Comparison of ENCODE assay signal across 1 fruit fly cellular context in the genomic region with DNA sequence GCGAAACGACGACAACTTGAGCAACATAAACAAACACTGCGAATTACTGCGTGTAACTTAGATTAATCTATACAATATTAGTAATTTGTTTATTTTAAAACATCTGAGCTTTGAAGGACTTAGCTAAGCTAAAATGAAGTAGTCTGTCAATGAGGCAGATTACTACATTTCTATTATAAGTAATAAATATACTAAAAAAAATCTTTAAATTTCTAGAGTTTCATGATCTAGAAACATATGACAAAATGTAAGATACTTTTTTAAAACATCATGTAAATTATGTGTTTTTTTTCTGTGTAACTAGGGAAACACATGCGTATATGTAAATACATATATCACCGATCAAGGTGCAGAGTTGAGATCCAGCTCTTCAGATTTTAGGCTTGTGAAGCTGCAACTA.
TF ChIP-seq lines count a peak whose summit lies in the region.

No protein-coding gene starts in this region.

TF ChIP-seq in whole organism, embryonic, 481 proteins besides CTCF, POLR2A, EP300 and RAD21 (continued from another document and continues in another):
- TF ChIP-seq CG6689 (GFP tag; IDR thresholded peaks at IDR 0.05; lab: Robert Waterston, UW) (no peak; the same call in 1 of the 2 replicates), CG7556 (GFP tag; optimal IDR thresholded peaks at IDR 0.05; lab: Kevin White, UChicago) (peak; percentile 73), ftz-f1 (GFP tag; optimal IDR thresholded peaks at IDR 0.05; lab: Kevin White, UChicago) (no peak), CG1832 (GFP tag; optimal IDR thresholded peaks at IDR 0.05; lab: Kevin White, UChicago) (no peak), bigmax (GFP tag; optimal IDR thresholded peaks at IDR 0.05; lab: Kevin White, UChicago) (no peak), ato (GFP tag; IDR thresholded peaks at IDR 0.05; lab: Robert Waterston, UW; ENCODE audit: partially characterized antibody) (no peak), insv (GFP tag; optimal IDR thresholded peaks at IDR 0.05; lab: Kevin White, UChicago) (no peak), Scr (GFP tag; IDR thresholded peaks at IDR 0.05; lab: Robert Waterston, UW; ENCODE audit: partially characterized antibody) (no peak), Poxn (GFP tag; IDR thresholded peaks at IDR 0.05; lab: Robert Waterston, UW) (no peak), CG17385 (GFP tag; optimal IDR thresholded peaks at IDR 0.05; lab: Kevin White, UChicago) (peak; percentile 53), hb (GFP tag; IDR thresholded peaks at IDR 0.05; lab: Robert Waterston, UW; ENCODE audit: partially characterized antibody) (no peak), gsb-n (tag; optimal IDR thresholded peaks at IDR 0.05; lab: Kevin White, UChicago) (peak; percentile 28), CG15696 (tag; optimal IDR thresholded peaks at IDR 0.05; lab: Kevin White, UChicago) (no peak), Nf-YC (tag; optimal IDR thresholded peaks at IDR 0.05; lab: Kevin White, UChicago) (peak; percentile 43), shn (GFP tag; optimal IDR thresholded peaks at IDR 0.05; lab: Kevin White, UChicago) (no peak), mam (GFP tag; optimal IDR thresholded peaks at IDR 0.05; lab: Kevin White, UChicago) (no peak), CG33213 (GFP tag; optimal IDR thresholded peaks at IDR 0.05; lab: Kevin White, UChicago) (no peak), Taf1 (GFP tag; IDR thresholded peaks at IDR 0.05; lab: Robert Waterston, UW) (no peak), ems (GFP tag; optimal IDR thresholded peaks at IDR 0.05; lab: Kevin White, UChicago) (no peak), ham (GFP tag; IDR thresholded peaks at IDR 0.05; lab: Robert Waterston, UW) (no peak), bowl (GFP tag; IDR thresholded peaks at IDR 0.05; lab: Robert Waterston, UW) (no peak), Aef1 (GFP tag; IDR thresholded peaks at IDR 0.05; lab: Robert Waterston, UW) (peak; percentile 43; the same call in 1 of the 3 replicates), vfl (GFP tag; optimal IDR thresholded peaks at IDR 0.05; lab: Kevin White, UChicago) (no peak), p53 (GFP tag; optimal IDR thresholded peaks at IDR 0.05; lab: Kevin White, UChicago) (no peak), ken (GFP tag; IDR thresholded peaks at IDR 0.05; lab: Robert Waterston, UW) (no peak), CG11093 (GFP tag; IDR thresholded peaks at IDR 0.05; lab: Robert Waterston, UW) (no peak), pb (GFP tag; optimal IDR thresholded peaks at IDR 0.05; lab: Kevin White, UChicago) (no peak), CG11723 (GFP tag; optimal IDR thresholded peaks at IDR 0.05; lab: Kevin White, UChicago) (peak; percentile 33), hbn (GFP tag; IDR thresholded peaks at IDR 0.05; lab: Robert Waterston, UW; ENCODE audit: partially characterized antibody) (no peak), CG13123 (GFP tag; optimal IDR thresholded peaks at IDR 0.05; lab: Kevin White, UChicago) (no peak), Ets97D (GFP tag; optimal IDR thresholded peaks at IDR 0.05; lab: Kevin White, UChicago) (no peak), CG18476 (GFP tag; optimal IDR thresholded peaks at IDR 0.05; lab: Kevin White, UChicago) (no peak), Hr3 (GFP tag; optimal IDR thresholded peaks at IDR 0.05; lab: Kevin White, UChicago) (peak; percentile 36), tgo (GFP tag; IDR thresholded peaks at IDR 0.05; lab: Robert Waterston, UW) (peak; percentile 63; the same call in 2 of the 3 replicates), Dek (tag; optimal IDR thresholded peaks at IDR 0.05; lab: Kevin White, UChicago) (peak; percentile 55), CG5180 (GFP tag; optimal IDR thresholded peaks at IDR 0.05; lab: Kevin White, UChicago) (peak; percentile 40), danr (GFP tag; IDR thresholded peaks at IDR 0.05; lab: Robert Waterston, UW) (no peak), CrebB (tag; optimal IDR thresholded peaks at IDR 0.05; lab: Kevin White, UChicago) (no peak), CG10654 (GFP tag; optimal IDR thresholded peaks at IDR 0.05; lab: Kevin White, UChicago) (peak; percentile 40), chinmo (GFP tag; IDR thresholded peaks at IDR 0.05; lab: Robert Waterston, UW; ENCODE audit: partially characterized antibody) (no peak), CG8089 (GFP tag; optimal IDR thresholded peaks at IDR 0.05; lab: Kevin White, UChicago) (no peak), pita (GFP tag; optimal IDR thresholded peaks at IDR 0.05; lab: Kevin White, UChicago) (no peak), CG12942 (GFP tag; optimal IDR thresholded peaks at IDR 0.05; lab: Kevin White, UChicago) (peak; percentile 4), CG16815 (GFP tag; optimal IDR thresholded peaks at IDR 0.05; lab: Kevin White, UChicago) (no peak), Blimp-1 (GFP tag; optimal IDR thresholded peaks at IDR 0.05; lab: Kevin White, UChicago) (peak; percentile 59), CG12299 (tag; optimal IDR thresholded peaks at IDR 0.05; lab: Kevin White, UChicago) (no peak), CG31365 (tag; optimal IDR thresholded peaks at IDR 0.05; lab: Kevin White, UChicago) (no peak), repo (GFP tag; optimal IDR thresholded peaks at IDR 0.05; lab: Kevin White, UChicago) (no peak), CG6254 (GFP tag; optimal IDR thresholded peaks at IDR 0.05; lab: Kevin White, UChicago) (peak; percentile 24), Hmx (GFP tag; optimal IDR thresholded peaks at IDR 0.05; lab: Kevin White, UChicago) (no peak), Rx (GFP tag; IDR thresholded peaks at IDR 0.05; lab: Robert Waterston, UW) (no peak), fru (optimal IDR thresholded peaks at IDR 0.05; lab: Kevin White, UChicago) (no peak), gt (GFP tag; IDR thresholded peaks at IDR 0.05; lab: Robert Waterston, UW) (no peak), MBD-R2 (GFP tag; IDR thresholded peaks at IDR 0.05; lab: Robert Waterston, UW) (no peak), Sin3A (optimal IDR thresholded peaks at IDR 0.05; lab: Kevin White, UChicago) (no peak), ATbp (GFP tag; optimal IDR thresholded peaks at IDR 0.05; lab: Kevin White, UChicago) (peak; percentile 66), CG12219 (GFP tag; optimal IDR thresholded peaks at IDR 0.05; lab: Kevin White, UChicago) (peak; percentile 44), CG4282 (GFP tag; optimal IDR thresholded peaks at IDR 0.05; lab: Kevin White, UChicago) (no peak), Dll (GFP tag; IDR thresholded peaks at IDR 0.05; lab: Robert Waterston, UW; ENCODE audit: partially characterized antibody) (no peak), esg (GFP tag; conservative IDR thresholded peaks at IDR 0.05; lab: Robert Waterston, UW) (peak; percentile 54), CG2202 (tag; optimal IDR thresholded peaks at IDR 0.05; lab: Kevin White, UChicago) (no peak), chm (GFP tag; IDR thresholded peaks at IDR 0.05; lab: Robert Waterston, UW) (no peak), tin (GFP tag; optimal IDR thresholded peaks at IDR 0.05; lab: Kevin White, UChicago) (peak; percentile 9), Lhr (GFP tag; optimal IDR thresholded peaks at IDR 0.05; lab: Kevin White, UChicago) (no peak), CG3838 (GFP tag; optimal IDR thresholded peaks at IDR 0.05; lab: Kevin White, UChicago) (no peak), cato (GFP tag; optimal IDR thresholded peaks at IDR 0.05; lab: Kevin White, UChicago; ENCODE audit: borderline replicate concordance) (no peak), CG2678 (tag; optimal IDR thresholded peaks at IDR 0.05; lab: Kevin White, UChicago) (peak; percentile 85), chn (GFP tag; optimal IDR thresholded peaks at IDR 0.05; lab: Kevin White, UChicago) (no peak), Antp (GFP tag; optimal IDR thresholded peaks at IDR 0.05; lab: Kevin White, UChicago) (no peak), CG10431 (GFP tag; optimal IDR thresholded peaks at IDR 0.05; lab: Kevin White, UChicago) (no peak), dmrt99B (tag; optimal IDR thresholded peaks at IDR 0.05; lab: Kevin White, UChicago) (peak; percentile 88), lmd (GFP tag; IDR thresholded peaks at IDR 0.05; lab: Robert Waterston, UW) (peak; percentile 66), nmo (GFP tag; optimal IDR thresholded peaks at IDR 0.05; lab: Kevin White, UChicago) (peak; percentile 74), fu2 (GFP tag; optimal IDR thresholded peaks at IDR 0.05; lab: Kevin White, UChicago) (no peak), bbx (GFP tag; IDR thresholded peaks at IDR 0.05; lab: Robert Waterston, UW; ENCODE audit: partially characterized antibody) (no peak), crp (GFP tag; optimal IDR thresholded peaks at IDR 0.05; lab: Kevin White, UChicago) (peak in 1 of 2 experiments; percentile 4), CG3847 (GFP tag; IDR thresholded peaks at IDR 0.05; lab: Robert Waterston, UW) (peak; percentile 37; the same call in 1 of the 2 replicates), caup (GFP tag; optimal IDR thresholded peaks at IDR 0.05; lab: Kevin White, UChicago; ENCODE audit: severe bottlenecking) (peak; percentile 52), tio (GFP tag; optimal IDR thresholded peaks at IDR 0.05; lab: Kevin White, UChicago) (peak; percentile 29), CG3995 (GFP tag; optimal IDR thresholded peaks at IDR 0.05; lab: Kevin White, UChicago) (no peak), Eip74EF (GFP tag; optimal IDR thresholded peaks at IDR 0.05; lab: Kevin White, UChicago) (peak in 1 of 2 experiments; percentile 74), CG14014 (GFP tag; IDR thresholded peaks at IDR 0.05; lab: Robert Waterston, UW) (0 out of 2 replicates have a peak, but pooled peaks have one; percentile 27), sob (GFP tag; IDR thresholded peaks at IDR 0.05; lab: Robert Waterston, UW) (0 out of 2 replicates have a peak, but pooled peaks have one; percentile 26), CG13775 (GFP tag; optimal IDR thresholded peaks at IDR 0.05; lab: Kevin White, UChicago) (no peak), Lim3 (GFP tag; IDR thresholded peaks at IDR 0.05; lab: Robert Waterston, UW) (peak; percentile 54; the same call in 1 of the 2 replicates), HLHmδ (GFP tag; optimal IDR thresholded peaks at IDR 0.05; lab: Kevin White, UChicago) (no peak), pho (GFP tag; optimal IDR thresholded peaks at IDR 0.05; lab: Kevin White, UChicago) (no peak), CG17802 (tag; optimal IDR thresholded peaks at IDR 0.05; lab: Kevin White, UChicago) (no peak), wek (GFP tag; optimal IDR thresholded peaks at IDR 0.05; lab: Kevin White, UChicago) (no peak), unpg (GFP tag; optimal IDR thresholded peaks at IDR 0.05; lab: Kevin White, UChicago) (peak; percentile 62), CG3163 (GFP tag; optimal IDR thresholded peaks at IDR 0.05; lab: Kevin White, UChicago) (no peak), prd (optimal IDR thresholded peaks at IDR 0.05; lab: Kevin White, UChicago) (no peak), prd (GFP tag; IDR thresholded peaks at IDR 0.05; lab: Robert Waterston, UW) (peak; percentile 60), CG42726 (GFP tag; IDR thresholded peaks at IDR 0.05; lab: Robert Waterston, UW; ENCODE audit: partially characterized antibody) (no peak), CG34422 (GFP tag; IDR thresholded peaks at IDR 0.05; lab: Robert Waterston, UW) (0 out of 3 replicates have a peak, but pooled peaks have one; percentile 34), CG1602 (GFP tag; optimal IDR thresholded peaks at IDR 0.05; lab: Kevin White, UChicago) (peak; percentile 17), CG18011 (GFP tag; optimal IDR thresholded peaks at IDR 0.05; lab: Kevin White, UChicago) (no peak), CHES-1-like (GFP tag; optimal IDR thresholded peaks at IDR 0.05; lab: Kevin White, UChicago) (no peak), Stat92E (GFP tag; optimal IDR thresholded peaks at IDR 0.05; lab: Kevin White, UChicago) (no peak), sr (GFP tag; IDR thresholded peaks at IDR 0.05; lab: Robert Waterston, UW) (no peak), Vsx1 (GFP tag; optimal IDR thresholded peaks at IDR 0.05; lab: Kevin White, UChicago) (peak; percentile 22), CG12744 (GFP tag; optimal IDR thresholded peaks at IDR 0.05; lab: Kevin White, UChicago) (no peak), vnd (GFP tag; IDR thresholded peaks at IDR 0.05; lab: Robert Waterston, UW; ENCODE audit: partially characterized antibody) (no peak), CG10565 (GFP tag; optimal IDR thresholded peaks at IDR 0.05; lab: Kevin White, UChicago) (no peak), fd96Cb (tag; optimal IDR thresholded peaks at IDR 0.05; lab: Kevin White, UChicago) (peak; percentile 66), vvl (GFP tag; IDR thresholded peaks at IDR 0.05; lab: Robert Waterston, UW) (peak; percentile 66), Hsf (GFP tag; optimal IDR thresholded peaks at IDR 0.05; lab: Kevin White, UChicago) (no peak), Awh (GFP tag; IDR thresholded peaks at IDR 0.05; lab: Robert Waterston, UW) (0 out of 2 replicates have a peak, but pooled peaks have one; percentile 45), CG17328 (GFP tag; IDR thresholded peaks at IDR 0.05; lab: Robert Waterston, UW) (0 out of 2 replicates have a peak, but pooled peaks have one; percentile 23), CG9437 (GFP tag; optimal IDR thresholded peaks at IDR 0.05; lab: Kevin White, UChicago) (peak; percentile 59), az2 (GFP tag; optimal IDR thresholded peaks at IDR 0.05; lab: Kevin White, UChicago) (peak; percentile 11), CG7839 (tag; optimal IDR thresholded peaks at IDR 0.05; lab: Kevin White, UChicago) (peak; percentile 76), fd64A (GFP tag; optimal IDR thresholded peaks at IDR 0.05; lab: Kevin White, UChicago) (no peak), mirr (GFP tag; optimal IDR thresholded peaks at IDR 0.05; lab: Kevin White, UChicago) (no peak), slou (GFP tag; optimal IDR thresholded peaks at IDR 0.05; lab: Kevin White, UChicago) (no peak), Neu2 (GFP tag; optimal IDR thresholded peaks at IDR 0.05; lab: Kevin White, UChicago; ENCODE audit: borderline replicate concordance) (no peak), MTF-1 (GFP tag; optimal IDR thresholded peaks at IDR 0.05; lab: Kevin White, UChicago; ENCODE audit: borderline replicate concordance) (no peak), eyg (GFP tag; optimal IDR thresholded peaks at IDR 0.05; lab: Kevin White, UChicago) (no peak), CG16779 (GFP tag; IDR thresholded peaks at IDR 0.05; lab: Robert Waterston, UW) (no peak), usp (GFP tag; optimal IDR thresholded peaks at IDR 0.05; lab: Kevin White, UChicago) (no peak), h (optimal IDR thresholded peaks at IDR 0.05; lab: Kevin White, UChicago) (no peak), D (optimal IDR thresholded peaks at IDR 0.05; lab: Kevin White, UChicago) (no peak), D (GFP tag; optimal IDR thresholded peaks at IDR 0.05; lab: Kevin White, UChicago) (peak; percentile 40), bsh (GFP tag; optimal IDR thresholded peaks at IDR 0.05; lab: Kevin White, UChicago) (peak; percentile 43 to 65), grau (tag; optimal IDR thresholded peaks at IDR 0.05; lab: Kevin White, UChicago) (peak; percentile 53), Elba2 (GFP tag; optimal IDR thresholded peaks at IDR 0.05; lab: Kevin White, UChicago) (no peak), ERR (GFP tag; optimal IDR thresholded peaks at IDR 0.05; lab: Kevin White, UChicago) (no peak), CG6683 (GFP tag; optimal IDR thresholded peaks at IDR 0.05; lab: Kevin White, UChicago) (no peak)
